Fruit fly (Drosophila melanogaster) whole organism, embryonic: ENCODE results near the gene Indy.
A peak's percentile ranks its signal among the peaks of the same experiment; 100 is the strongest.

Source experiments
- CG12219 ChIP-seq: fragments of 200-800 bp; sonication (Bioruptor generic); optimal IDR thresholded peaks from 3 replicates; lab custom pipeline; 2018; ENCODE audit warnings: missing biosample characterization, mild to moderate bottlenecking, missing genetic modification characterization
- CG13287 ChIP-seq: fragments of 200-800 bp; sonication (Bioruptor generic); IDR thresholded peaks from 2 replicates; pipeline ENCODE4 v1.3.6; 2022; ENCODE audit warnings: missing biosample characterization, missing genetic modification characterization; ENCODE audit not compliant: partially characterized antibody
- CG13296 ChIP-seq: fragments of 200-800 bp; sonication (Bioruptor generic); optimal IDR thresholded peaks from 3 replicates; lab custom pipeline; 2018; ENCODE audit warnings: missing biosample characterization, mild to moderate bottlenecking, missing genetic modification characterization
- CG14050 ChIP-seq: fragments of 200-800 bp; sonication (Bioruptor generic); IDR thresholded peaks from 3 replicates; pipeline ENCODE4 v1.3.6; 2022; ENCODE audit warnings: missing biosample characterization, missing genetic modification characterization
- CG15073 ChIP-seq: fragments of 200-800 bp; sonication (Bioruptor generic); optimal IDR thresholded peaks from 2 replicates; lab custom pipeline; 2016; ENCODE audit warnings: missing biosample characterization, missing genetic modification characterization
- CG1647 ChIP-seq: fragments of 200-800 bp; sonication (Bioruptor generic); optimal IDR thresholded peaks from 3 replicates; lab custom pipeline; 2016; ENCODE audit warnings: missing biosample characterization, missing genetic modification characterization
- CG17568 ChIP-seq: fragments of 200-800 bp; sonication (Bioruptor generic); optimal IDR thresholded peaks from 2 replicates; lab custom pipeline; 2018; ENCODE audit warnings: missing biosample characterization, mild to moderate bottlenecking, missing genetic modification characterization, moderate library complexity
- CG17829 ChIP-seq: fragments of 200-800 bp; optimal IDR thresholded peaks from 2 replicates; lab custom pipeline; 2019; ENCODE audit warnings: missing biosample characterization, mild to moderate bottlenecking, missing genetic modification characterization, moderate library complexity
- CG17912 ChIP-seq: fragments of 200-800 bp; sonication (Bioruptor generic); optimal IDR thresholded peaks from 2 replicates; lab custom pipeline; 2018; ENCODE audit warnings: missing biosample characterization, mild to moderate bottlenecking, missing genetic modification characterization
- CG18262 ChIP-seq: fragments of 200-800 bp; optimal IDR thresholded peaks from 3 replicates; lab custom pipeline; 2019; ENCODE audit warnings: missing biosample characterization, mild to moderate bottlenecking, missing genetic modification characterization, moderate library complexity
- CG2889 ChIP-seq: fragments of 200-800 bp; sonication (Bioruptor generic); IDR thresholded peaks from 3 replicates; pipeline ENCODE4 v1.3.6; 2022; ENCODE audit warnings: missing biosample characterization, missing genetic modification characterization
- CG30403 ChIP-seq: fragments of 200-800 bp; sonication (Bioruptor generic); optimal IDR thresholded peaks from 3 replicates; lab custom pipeline; 2016; ENCODE audit warnings: missing biosample characterization, missing genetic modification characterization
- CG30431 ChIP-seq: fragments of 200-800 bp; sonication (Bioruptor generic); optimal IDR thresholded peaks from 2 replicates; lab custom pipeline; 2017; ENCODE audit warnings: missing biosample characterization, missing genetic modification characterization
- CG32772 ChIP-seq: fragments of 200-800 bp; sonication (Bioruptor generic); IDR thresholded peaks from 2 replicates; pipeline ENCODE4 v1.3.6; 2022; ENCODE audit warnings: missing biosample characterization, missing genetic modification characterization
- CG33213 ChIP-seq: fragments of 200-800 bp; sonication (Bioruptor generic); optimal IDR thresholded peaks from 3 replicates; lab custom pipeline; 2016; ENCODE audit warnings: missing biosample characterization, missing genetic modification characterization
- CG33557 ChIP-seq: fragments of 200-800 bp; sonication (Bioruptor generic); optimal IDR thresholded peaks from 2 replicates; lab custom pipeline; 2019; ENCODE audit warnings: missing biosample characterization, mild to moderate bottlenecking, missing genetic modification characterization, moderate library complexity
- CG4730 ChIP-seq: fragments of 200-800 bp; sonication (Bioruptor generic); IDR thresholded peaks from 2 replicates; pipeline ENCODE4 v1.3.6; 2022; ENCODE audit warnings: missing biosample characterization, missing genetic modification characterization
- CG7745 ChIP-seq: fragments of 200-800 bp; sonication (Bioruptor generic); optimal IDR thresholded peaks from 2 replicates; lab custom pipeline; 2018; ENCODE audit warnings: missing biosample characterization, mild to moderate bottlenecking, missing genetic modification characterization, moderate library complexity
- CG8089 ChIP-seq: fragments of 200-800 bp; sonication (Bioruptor generic); optimal IDR thresholded peaks from 3 replicates; lab custom pipeline; 2016; ENCODE audit warnings: missing biosample characterization, missing genetic modification characterization
- CG9797 ChIP-seq: fragments of 200-800 bp; sonication (Bioruptor generic); optimal IDR thresholded peaks from 3 replicates; lab custom pipeline; 2018; ENCODE audit warnings: missing biosample characterization, mild to moderate bottlenecking, missing genetic modification characterization
- CkIIα-i1 ChIP-seq: fragments of 200-800 bp; sonication (Bioruptor generic); IDR thresholded peaks from 2 replicates; pipeline ENCODE4 v1.3.6; 2022; ENCODE audit warnings: missing biosample characterization, missing genetic modification characterization
- D19B ChIP-seq: fragments of 200-800 bp; sonication (Bioruptor generic); optimal IDR thresholded peaks from 2 replicates; lab custom pipeline; 2017; ENCODE audit warnings: missing biosample characterization, mild to moderate bottlenecking, missing genetic modification characterization
- Dll ChIP-seq: fragments of 200-800 bp; sonication (Bioruptor generic); IDR thresholded peaks from 4 replicates; pipeline ENCODE4 v1.3.6; 2022; ENCODE audit warnings: missing biosample characterization, missing genetic modification characterization; ENCODE audit not compliant: partially characterized antibody
- Gsc ChIP-seq: fragments of 200-800 bp; sonication (Bioruptor generic); IDR thresholded peaks from 2 replicates; pipeline ENCODE4 v1.3.6; 2022; ENCODE audit warnings: missing biosample characterization, missing genetic modification characterization
- Hey ChIP-seq: fragments of 200-800 bp; sonication (Bioruptor generic); optimal IDR thresholded peaks from 3 replicates; lab custom pipeline; 2018; ENCODE audit warnings: missing biosample characterization, mild to moderate bottlenecking, missing genetic modification characterization
- Jarid2 ChIP-seq: fragments of 200-800 bp; sonication (Bioruptor generic); optimal IDR thresholded peaks from 3 replicates; lab custom pipeline; 2017; ENCODE audit warnings: mild to moderate bottlenecking, missing biosample characterization, missing genetic modification reagents, missing genetic modification characterization
- NFAT ChIP-seq: fragments of 200-800 bp; sonication (Bioruptor generic); IDR thresholded peaks from 2 replicates; pipeline ENCODE4 v1.3.6; 2022; ENCODE audit warnings: missing biosample characterization, missing genetic modification characterization
- Neu2 ChIP-seq: fragments of 200-800 bp; sonication (Bioruptor generic); optimal IDR thresholded peaks from 3 replicates; lab custom pipeline; 2016; ENCODE audit warnings: missing biosample characterization, missing genetic modification characterization, borderline replicate concordance
- Scr ChIP-seq: fragments of 200-800 bp; sonication (Bioruptor generic); IDR thresholded peaks from 2 replicates; pipeline ENCODE4 v1.3.6; 2022; ENCODE audit warnings: missing biosample characterization, missing genetic modification characterization; ENCODE audit not compliant: partially characterized antibody
- Sin3A ChIP-seq: fragments of >200 bp; optimal IDR thresholded peaks from 2 replicates; lab custom pipeline; 2018
- Sox100B ChIP-seq: fragments of 200-800 bp; sonication (Bioruptor generic); optimal IDR thresholded peaks from 3 replicates; lab custom pipeline; 2018; ENCODE audit warnings: missing biosample characterization, mild to moderate bottlenecking, missing genetic modification characterization
- Spps ChIP-seq: fragments of 200-800 bp; sonication (Bioruptor generic); optimal IDR thresholded peaks from 2 replicates; lab custom pipeline; 2018; ENCODE audit warnings: missing biosample characterization, mild to moderate bottlenecking, missing genetic modification characterization
- Ssrp ChIP-seq: fragments of 200-800 bp; sonication (Bioruptor generic); optimal IDR thresholded peaks from 2 replicates; lab custom pipeline; 2018; ENCODE audit warnings: missing biosample characterization, mild to moderate bottlenecking, missing genetic modification characterization, moderate library complexity
- Vsx1 ChIP-seq: fragments of 200-800 bp; sonication (Bioruptor generic); optimal IDR thresholded peaks from 2 replicates; lab custom pipeline; 2017; ENCODE audit warnings: missing biosample characterization, mild to moderate bottlenecking, missing genetic modification characterization, missing genetic modification reagents
- Xrp1 ChIP-seq: fragments of 200-800 bp; sonication (Bioruptor generic); IDR thresholded peaks from 2 replicates; pipeline ENCODE4 v1.3.6; 2022; ENCODE audit warnings: missing biosample characterization, missing genetic modification characterization
- al ChIP-seq: fragments of 200-800 bp; sonication (Bioruptor generic); IDR thresholded peaks from 2 replicates; pipeline ENCODE4 v1.3.6; 2022; ENCODE audit warnings: missing biosample characterization, missing genetic modification characterization
- bcd ChIP-seq: fragments of 200-800 bp; sonication (Bioruptor generic); optimal IDR thresholded peaks from 2 replicates; lab custom pipeline; 2017; ENCODE audit warnings: missing biosample characterization, mild to moderate bottlenecking, missing genetic modification characterization
- crc ChIP-seq: fragments of 200-800 bp; sonication (Bioruptor generic); optimal IDR thresholded peaks from 2 replicates; lab custom pipeline; 2016; ENCODE audit warnings: missing biosample characterization, missing genetic modification characterization
- dmrt11E ChIP-seq: fragments of 200-800 bp; sonication (Bioruptor generic); optimal IDR thresholded peaks from 3 replicates; lab custom pipeline; 2018; ENCODE audit warnings: missing biosample characterization, mild to moderate bottlenecking, missing genetic modification characterization, moderate library complexity
- ewg ChIP-seq: fragments of 200-800 bp; sonication (Bioruptor generic); optimal IDR thresholded peaks from 3 replicates; lab custom pipeline; 2017; ENCODE audit warnings: mild to moderate bottlenecking, missing biosample characterization, missing genetic modification reagents, missing genetic modification characterization
- eyg ChIP-seq: fragments of 200-800 bp; sonication (Bioruptor generic); optimal IDR thresholded peaks from 3 replicates; lab custom pipeline; 2016; ENCODE audit warnings: missing biosample characterization, missing genetic modification characterization
- fd3F ChIP-seq: fragments of 200-800 bp; sonication (Bioruptor generic); optimal IDR thresholded peaks from 2 replicates; lab custom pipeline; 2018; ENCODE audit warnings: missing biosample characterization, mild to moderate bottlenecking, missing genetic modification characterization, moderate library complexity
- fd64A ChIP-seq: fragments of 200-800 bp; sonication (Bioruptor generic); optimal IDR thresholded peaks from 3 replicates; lab custom pipeline; 2018; ENCODE audit warnings: missing biosample characterization, mild to moderate bottlenecking, missing genetic modification characterization
- gsb-n ChIP-seq: fragments of 200-800 bp; sonication (Bioruptor generic); optimal IDR thresholded peaks from 3 replicates; lab custom pipeline; 2018; ENCODE audit warnings: missing biosample characterization, mild to moderate bottlenecking, missing genetic modification characterization
- hth ChIP-seq: fragments of >200 bp; optimal IDR thresholded peaks from 2 replicates; lab custom pipeline; 2017; ENCODE audit warnings: inconsistent platforms
- knrl ChIP-seq: fragments of 200-800 bp; sonication (Bioruptor generic); IDR thresholded peaks from 3 replicates; pipeline ENCODE4 v1.3.6; 2022; ENCODE audit warnings: missing biosample characterization, missing genetic modification characterization; ENCODE audit not compliant: partially characterized antibody
- pros ChIP-seq: fragments of 200-800 bp; sonication (Bioruptor generic); optimal IDR thresholded peaks from 3 replicates; lab custom pipeline; 2019; ENCODE audit warnings: missing biosample characterization, mild to moderate bottlenecking, missing genetic modification characterization, moderate library complexity
- sima ChIP-seq: fragments of 200-800 bp; sonication (Bioruptor generic); optimal IDR thresholded peaks from 2 replicates; lab custom pipeline; 2016; ENCODE audit warnings: missing biosample characterization, missing genetic modification characterization
- so ChIP-seq: fragments of 200-800 bp; sonication (Bioruptor generic); IDR thresholded peaks from 3 replicates; pipeline ENCODE4 v1.3.6; 2022; ENCODE audit warnings: missing biosample characterization, missing genetic modification characterization
- toy ChIP-seq: fragments of 200-800 bp; sonication (Bioruptor generic); IDR thresholded peaks from 2 replicates; pipeline ENCODE4 v1.3.6; 2022; ENCODE audit warnings: missing biosample characterization, missing genetic modification characterization
- wor ChIP-seq: fragments of 200-800 bp; sonication (Bioruptor generic); IDR thresholded peaks from 2 replicates; pipeline ENCODE4 v1.3.6; 2022; ENCODE audit warnings: missing biosample characterization, missing genetic modification characterization
- zfh2 ChIP-seq: fragments of 200-800 bp; sonication (Bioruptor generic); optimal IDR thresholded peaks from 2 replicates; lab custom pipeline; 2016; ENCODE audit warnings: missing biosample characterization, missing genetic modification characterization

The Indy gene

DNA sequence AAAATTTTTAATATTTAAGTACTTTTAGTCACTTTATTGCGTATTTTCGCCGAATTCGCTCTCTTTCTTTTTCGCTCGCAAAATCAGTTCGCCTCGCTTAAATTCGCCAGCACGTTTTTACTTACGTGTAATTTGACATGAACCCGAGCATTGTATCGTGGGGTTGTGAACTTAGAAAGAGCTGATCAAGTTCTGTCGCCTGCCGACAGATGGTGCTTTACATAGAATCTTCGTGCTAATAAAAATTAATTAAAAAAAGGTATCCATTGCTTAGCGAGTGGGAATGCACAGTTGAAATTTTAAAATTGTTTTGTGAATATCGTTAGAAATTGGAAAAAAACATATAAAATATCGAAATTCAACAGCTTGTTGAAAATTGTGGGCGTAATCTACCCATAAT, 2.4 kb upstream of the Indy start (continued):
- peak; percentile 64 for TF ChIP-seq CG30403 (GFP tag; lab: Kevin White, UChicago)
- peak; percentile 56 for TF ChIP-seq CG13287
- TF ChIP-seq hth = no peak
- peak; percentile 21 for TF ChIP-seq sima (GFP tag; lab: Kevin White, UChicago)
- TF ChIP-seq dmrt11E (tag; lab: Kevin White, UChicago) = peak; percentile 49
- TF ChIP-seq CG7745 (tag; lab: Kevin White, UChicago) = peak; percentile 48
- TF ChIP-seq Hey (tag; lab: Kevin White, UChicago) = no peak
- no peak for TF ChIP-seq al (GFP tag; lab: Robert Waterston, UW)
- TF ChIP-seq crc (GFP tag; lab: Kevin White, UChicago) = peak; percentile 22
- TF ChIP-seq CG8089 (GFP tag; lab: Kevin White, UChicago) = peak; percentile 67
- peak; percentile 61 for TF ChIP-seq Vsx1 (GFP tag; lab: Kevin White, UChicago)
- no peak for TF ChIP-seq CG15073 (GFP tag; lab: Kevin White, UChicago)
- peak; percentile 75 for TF ChIP-seq CG17829 (tag; lab: Kevin White, UChicago)
- TF ChIP-seq CG2889 (GFP tag; lab: Robert Waterston, UW) = no peak
- TF ChIP-seq bcd (GFP tag; lab: Kevin White, UChicago) = peak; percentile 74
- peak; percentile 85 for TF ChIP-seq Xrp1 (GFP tag; lab: Robert Waterston, UW)
- TF ChIP-seq CG17912 (GFP tag; lab: Kevin White, UChicago) = peak; percentile 36
- no peak for TF ChIP-seq CG30431 (GFP tag; lab: Kevin White, UChicago)
- TF ChIP-seq Sin3A (lab: Kevin White, UChicago) = no peak
- TF ChIP-seq CG1647 (GFP tag; lab: Kevin White, UChicago) = peak; percentile 48
- peak; percentile 44 for TF ChIP-seq CG12219 (GFP tag; lab: Kevin White, UChicago)
- peak; percentile 69 for TF ChIP-seq eyg (GFP tag; lab: Kevin White, UChicago)
- TF ChIP-seq CG33557 (GFP tag; lab: Kevin White, UChicago) = peak; percentile 2
- TF ChIP-seq CG32772 (GFP tag; lab: Robert Waterston, UW) = no peak
- TF ChIP-seq so (GFP tag; lab: Robert Waterston, UW) = no peak
- no peak for TF ChIP-seq NFAT
- no peak for TF ChIP-seq pros
- TF ChIP-seq Gsc = no peak
- no peak for TF ChIP-seq toy (GFP tag; lab: Robert Waterston, UW)
- TF ChIP-seq Dll (GFP tag; lab: Robert Waterston, UW) = no peak
- TF ChIP-seq Ssrp (tag; lab: Kevin White, UChicago) = peak; percentile 43
- peak; percentile 62 for TF ChIP-seq CG18262 (tag; lab: Kevin White, UChicago)
- peak; percentile 67 for TF ChIP-seq CG13296 (GFP tag; lab: Kevin White, UChicago)
- TF ChIP-seq fd3F (GFP tag; lab: Kevin White, UChicago) = peak; percentile 32
- TF ChIP-seq CG14050 = 0 out of 3 replicates have a peak, but pooled peaks have one; percentile 42
- TF ChIP-seq Neu2 (GFP tag; lab: Kevin White, UChicago) = no peak
- peak; percentile 62 for TF ChIP-seq ewg
- TF ChIP-seq Scr (GFP tag; lab: Robert Waterston, UW) = no peak
- TF ChIP-seq D19B (GFP tag; lab: Kevin White, UChicago) = no peak
- TF ChIP-seq CG17568 (GFP tag; lab: Kevin White, UChicago) = peak; percentile 65
- peak; percentile 5 for TF ChIP-seq gsb-n (tag; lab: Kevin White, UChicago)
- peak; percentile 65 for TF ChIP-seq Jarid2 (GFP tag; lab: Kevin White, UChicago)
- peak; percentile 0 for TF ChIP-seq Sox100B (GFP tag; lab: Kevin White, UChicago)
- no peak for TF ChIP-seq fd64A
- no peak for TF ChIP-seq wor (GFP tag; lab: Robert Waterston, UW)
- TF ChIP-seq CG9797 (GFP tag; lab: Kevin White, UChicago) = no peak
- peak; percentile 37 for TF ChIP-seq Spps (tag; lab: Kevin White, UChicago)
- TF ChIP-seq knrl (GFP tag; lab: Robert Waterston, UW) = no peak
- TF ChIP-seq zfh2 = peak; percentile 62
- TF ChIP-seq CG33213 = peak; percentile 89
- no peak for TF ChIP-seq CkIIα-i1 (GFP tag; lab: Robert Waterston, UW)
- no peak; the same call in 1 of the 2 replicates for TF ChIP-seq CG4730 (GFP tag; lab: Robert Waterston, UW)
